Worm (Caenorhabditis elegans): ENCODE results near the gene F56D2.8.

F56D2.8 gene

DNA sequence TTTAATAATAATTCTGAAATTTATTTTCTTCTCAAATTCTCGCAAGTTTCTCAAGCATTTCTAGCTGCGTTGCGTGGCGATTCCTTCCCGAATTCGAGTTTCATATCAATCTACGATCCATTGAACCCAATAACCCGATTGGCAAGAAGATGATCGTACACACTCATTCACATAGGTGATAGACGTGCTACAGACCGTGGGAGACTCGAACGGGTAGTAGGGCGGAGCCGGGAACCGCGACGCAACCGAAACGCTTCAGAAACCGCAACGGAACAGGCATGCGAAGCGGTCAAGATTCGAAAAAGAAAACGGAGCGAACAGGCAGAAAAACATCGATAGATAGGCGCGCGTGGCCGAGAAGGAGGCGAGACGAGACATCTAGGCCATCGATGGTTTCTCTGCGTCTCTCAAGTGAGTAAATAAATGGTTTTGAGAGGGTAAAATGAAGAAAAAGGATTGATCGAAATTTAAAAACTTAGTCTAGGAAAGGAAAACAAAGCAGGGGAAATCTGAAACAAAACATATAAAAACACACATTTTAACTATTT is 20.8 kb upstream of the F56D2.8 start, which contains the start of gene madf-11:
Gene madf-11, minus strand, starts transcription at position 51 of the 548 bp plus-strand sequence.
- TF ChIP-seq him-1 (tag; optimal IDR thresholded peaks at IDR 0.05) (no peak), dao-5 (tag; optimal IDR thresholded peaks at IDR 0.05) (no peak), W03F9.2 (tag; optimal IDR thresholded peaks at IDR 0.05) (no peak)

DNA sequence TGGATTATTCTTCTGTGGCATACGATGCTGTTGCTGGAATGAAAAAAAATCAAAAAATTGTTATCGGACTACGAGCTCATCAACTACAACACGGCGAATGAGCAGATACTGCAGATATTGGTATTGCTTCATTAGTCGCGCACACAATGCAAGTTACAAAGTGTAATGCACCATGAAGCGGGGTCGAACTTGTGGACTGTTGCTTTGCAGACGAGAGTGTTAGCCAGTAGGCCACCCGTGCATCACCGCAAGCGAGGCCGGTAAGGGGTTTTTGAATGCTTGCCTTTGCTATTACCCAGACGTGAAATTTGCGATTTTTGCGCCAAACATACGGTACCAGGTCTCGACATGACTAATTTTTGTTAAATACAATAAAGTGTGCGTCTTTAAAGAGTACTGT is 19.3 kb upstream of the F56D2.8 start:
- TF ChIP-seq him-1 (tag; optimal IDR thresholded peaks at IDR 0.05), result no peak
- TF ChIP-seq dao-5 (tag; optimal IDR thresholded peaks at IDR 0.05), result peak; percentile 67
- TF ChIP-seq W03F9.2 (tag; optimal IDR thresholded peaks at IDR 0.05), result peak; percentile 25

DNA sequence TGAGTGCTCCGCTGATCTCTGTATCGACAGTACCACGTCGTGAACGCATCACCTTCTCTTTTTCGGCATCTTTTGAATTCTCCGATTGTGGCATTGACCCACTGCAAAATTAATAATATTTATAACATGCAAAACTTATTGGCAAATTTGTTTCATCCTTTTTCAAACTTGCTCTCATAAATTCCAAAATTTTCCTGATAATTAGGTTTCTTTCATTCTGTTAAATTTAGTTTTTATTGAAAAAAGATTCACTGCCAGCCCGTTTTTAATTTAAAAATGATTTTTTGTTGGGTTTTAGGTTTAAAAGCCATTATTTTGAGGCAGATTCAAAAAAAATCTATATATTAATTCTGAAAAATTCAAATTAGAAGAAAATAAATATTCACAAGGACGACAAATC is 17.3 kb upstream of the F56D2.8 start, which contains the start of gene wdr-37:
Gene wdr-37, minus strand, starts transcription at position 101 of the 400 bp plus-strand sequence.
- no peak for TF ChIP-seq dao-5 (tag; optimal IDR thresholded peaks at IDR 0.05)
- no peak for TF ChIP-seq him-1 (tag; optimal IDR thresholded peaks at IDR 0.05)
- no peak for TF ChIP-seq W03F9.2 (tag; optimal IDR thresholded peaks at IDR 0.05)

DNA sequence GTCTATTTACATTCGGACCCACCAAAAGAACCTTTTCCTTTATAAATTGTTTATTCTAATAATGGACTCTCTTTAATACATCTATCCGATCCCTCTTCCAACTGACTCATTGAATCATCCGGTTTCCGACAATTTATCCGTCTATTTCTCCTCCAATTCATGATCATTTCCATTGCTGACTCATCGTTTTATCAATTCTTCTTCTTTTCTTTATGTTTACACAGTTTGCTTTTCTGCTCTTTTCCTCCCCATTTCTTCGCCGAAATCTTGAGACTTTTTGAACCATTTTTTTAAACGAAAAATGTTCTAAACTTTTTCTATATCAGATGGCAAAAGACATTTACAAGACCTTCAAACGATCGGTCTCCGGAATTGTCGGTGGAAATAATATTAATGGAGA is 12.8 kb upstream of the F56D2.8 start, which contains the start of gene ced-6:
Gene ced-6, plus strand, starts transcription at position 327 of the 400 bp plus-strand sequence.
- TF ChIP-seq W03F9.2 (tag; optimal IDR thresholded peaks at IDR 0.05), result no peak
- TF ChIP-seq dao-5 (tag; optimal IDR thresholded peaks at IDR 0.05), result no peak

DNA sequence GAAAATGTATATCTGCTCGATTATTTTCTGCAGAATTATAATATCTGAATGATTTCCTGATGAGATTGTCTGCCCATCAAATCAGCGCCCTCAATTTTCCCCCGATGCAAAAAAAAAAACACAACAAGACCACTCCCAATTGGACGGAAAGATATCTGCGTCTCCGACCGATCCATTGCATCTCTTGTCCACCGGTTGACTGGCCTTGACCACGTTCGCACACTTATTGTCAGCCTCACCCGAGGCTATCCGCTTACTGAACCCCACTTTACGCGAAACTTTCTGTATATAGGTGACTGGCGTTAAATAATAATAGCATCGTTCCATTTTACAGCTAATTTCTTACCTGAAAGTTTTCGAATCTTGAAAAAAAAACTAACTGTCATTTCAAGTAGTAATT is 11.7 kb upstream of the F56D2.8 start:
- TF ChIP-seq W03F9.2 (tag; optimal IDR thresholded peaks at IDR 0.05) (no peak), him-1 (tag; optimal IDR thresholded peaks at IDR 0.05) (no peak), dao-5 (tag; optimal IDR thresholded peaks at IDR 0.05) (no peak)

DNA sequence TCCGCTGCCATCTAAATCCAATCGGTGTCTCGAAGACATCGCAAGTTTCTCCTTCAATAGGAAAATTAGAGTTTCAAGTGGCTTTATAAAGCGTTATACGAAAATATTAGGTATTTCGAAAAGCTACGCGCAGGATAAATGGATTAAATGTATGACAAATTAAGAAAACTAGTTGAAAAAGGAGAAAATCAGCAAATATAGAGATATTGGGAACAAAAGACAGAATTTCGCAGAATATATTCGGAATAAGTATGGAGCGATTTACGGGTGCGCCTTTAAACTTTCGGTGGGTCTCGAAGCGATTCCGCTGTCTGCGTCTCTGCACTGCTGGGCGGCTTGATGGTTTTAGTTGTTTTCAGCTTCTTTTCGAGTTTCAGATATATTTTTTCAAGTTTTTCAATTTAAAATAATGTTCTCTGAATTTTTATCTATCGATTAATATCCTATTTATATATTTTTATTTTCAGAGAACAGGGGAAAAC is 9.0 kb upstream of the F56D2.8 start, which contains the start of the genes ddx-15 and ucr-1:
Gene ddx-15, minus strand, starts transcription at position 51 of the 482 bp plus-strand sequence.
Gene ucr-1, plus strand, starts transcription at position 468 of the 482 bp plus-strand sequence.
- TF ChIP-seq dao-5 (tag; optimal IDR thresholded peaks at IDR 0.05) (no peak), him-1 (tag; optimal IDR thresholded peaks at IDR 0.05) (no peak), W03F9.2 (tag; optimal IDR thresholded peaks at IDR 0.05) (peak; percentile 66)

DNA sequence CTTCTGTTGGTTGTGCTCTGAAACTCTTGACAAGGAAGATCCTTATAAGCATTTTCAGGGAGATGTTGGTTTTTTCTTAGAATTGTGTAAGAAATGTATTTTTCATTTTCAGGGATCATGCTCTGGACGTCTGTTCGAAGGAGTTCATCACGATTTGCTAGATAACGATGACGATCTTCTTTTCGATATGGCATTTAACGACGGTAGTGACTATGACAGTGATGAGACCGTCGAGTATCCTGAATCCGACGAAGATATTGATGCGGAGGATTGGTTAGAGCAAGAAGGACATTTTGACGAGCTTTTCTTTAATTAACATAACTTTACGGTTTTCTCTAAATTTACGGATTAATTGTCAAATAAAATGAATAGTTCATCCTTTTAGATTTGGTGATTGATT is 6.1 kb upstream of the F56D2.8 start:
- no peak for TF ChIP-seq dao-5 (tag; optimal IDR thresholded peaks at IDR 0.05)
- TF ChIP-seq W03F9.2 (tag; optimal IDR thresholded peaks at IDR 0.05), result no peak
- no peak for TF ChIP-seq him-1 (tag; optimal IDR thresholded peaks at IDR 0.05)

DNA sequence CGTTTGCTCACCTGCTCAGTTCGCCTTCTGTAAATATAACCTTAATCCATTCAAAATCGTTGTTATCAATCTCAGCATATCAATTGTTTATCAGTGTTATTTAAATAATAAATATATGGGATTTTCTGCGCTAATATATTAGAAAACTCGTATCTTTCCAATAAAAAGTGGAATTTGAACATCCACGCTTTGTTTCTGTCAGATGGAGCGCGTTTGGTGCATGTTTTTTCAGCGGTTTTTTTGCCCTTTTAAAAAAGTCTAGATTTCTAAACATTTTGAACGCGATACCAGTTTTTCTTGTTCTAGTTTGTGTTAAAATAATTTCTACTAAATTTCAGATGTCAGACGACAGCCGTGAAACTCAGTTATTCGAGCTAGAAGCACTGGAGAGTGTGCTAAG is 4.3 kb upstream of the F56D2.8 start, which contains the start of gene F56D2.2:
Gene F56D2.2, plus strand, starts transcription at position 339 of the 400 bp plus-strand sequence.
- no peak for TF ChIP-seq dao-5 (tag; optimal IDR thresholded peaks at IDR 0.05)
- TF ChIP-seq W03F9.2 (tag; optimal IDR thresholded peaks at IDR 0.05), result no peak
- TF ChIP-seq him-1 (tag; optimal IDR thresholded peaks at IDR 0.05), result no peak

DNA sequence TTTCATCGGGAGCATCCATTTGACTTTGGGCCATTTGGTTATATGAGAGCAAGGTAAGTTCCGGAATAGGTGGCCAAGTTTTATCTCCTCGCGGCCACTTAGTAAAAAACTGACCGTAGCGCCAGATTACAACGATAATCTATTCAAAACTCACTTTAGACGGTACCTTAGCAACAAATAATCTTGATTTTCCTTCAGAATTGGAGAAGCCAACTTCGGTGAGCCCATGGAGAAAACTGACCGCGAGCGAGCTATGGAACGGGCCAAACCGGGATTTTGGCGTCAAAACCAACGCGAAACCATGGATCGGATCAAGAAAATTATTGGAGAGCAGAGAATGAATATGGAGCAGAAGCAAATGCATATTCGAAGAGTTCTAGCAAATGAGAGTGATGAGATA is 3.0 kb upstream of the F56D2.8 start:
- TF ChIP-seq dao-5 (tag; optimal IDR thresholded peaks at IDR 0.05) (no peak), him-1 (tag; optimal IDR thresholded peaks at IDR 0.05) (no peak), W03F9.2 (tag; optimal IDR thresholded peaks at IDR 0.05) (no peak)

DNA sequence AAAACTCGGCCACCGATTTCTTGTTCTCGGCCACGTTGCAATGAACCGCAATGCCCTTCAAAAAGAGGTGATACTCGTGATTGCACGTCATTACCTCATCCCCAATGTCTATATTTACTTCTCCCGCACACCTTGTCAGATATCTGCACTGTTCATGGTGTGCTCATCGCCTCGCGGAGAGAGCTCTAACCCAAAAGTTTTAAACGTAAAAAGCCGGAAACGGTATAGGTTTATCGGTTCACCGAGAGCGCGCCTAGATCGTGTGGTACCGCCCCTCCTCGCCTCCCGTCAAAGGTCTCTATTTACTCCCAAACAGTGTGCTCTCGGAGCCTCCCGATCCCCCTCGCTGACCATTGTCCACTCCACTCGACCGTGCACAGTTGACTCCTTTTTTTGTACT is 2.0 kb upstream of the F56D2.8 start, which contains the start of gene F56D2.3:
Gene F56D2.3, plus strand, starts transcription at position 301 of the 400 bp plus-strand sequence.
- TF ChIP-seq W03F9.2 (tag; optimal IDR thresholded peaks at IDR 0.05), result no peak
- no peak for TF ChIP-seq dao-5 (tag; optimal IDR thresholded peaks at IDR 0.05)
- TF ChIP-seq him-1 (tag; optimal IDR thresholded peaks at IDR 0.05), result no peak

DNA sequence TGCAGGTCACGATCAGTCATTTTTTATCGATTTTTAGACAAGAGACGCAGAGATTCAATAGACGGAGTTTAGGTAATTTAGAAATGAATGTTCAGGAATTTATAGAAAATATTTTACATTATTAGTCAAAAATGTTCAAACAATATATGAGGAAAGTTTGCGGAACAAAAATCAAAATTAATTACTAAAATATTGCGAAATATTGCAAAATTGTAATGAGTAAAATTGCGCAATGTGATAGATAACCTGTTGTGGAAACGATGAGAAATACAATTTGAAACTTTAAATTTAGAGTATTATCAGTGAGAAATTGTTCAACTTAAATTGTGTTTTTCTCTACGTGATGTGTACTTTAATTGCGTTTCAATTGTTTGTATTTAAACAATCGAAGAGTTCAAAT is 1.6 kb downstream of the F56D2.8 start, which contains the start of gene F56D2.5:
Gene F56D2.5, minus strand, starts transcription at position 371 of the 400 bp plus-strand sequence.
- TF ChIP-seq him-1 (tag; optimal IDR thresholded peaks at IDR 0.05) (no peak), W03F9.2 (tag; optimal IDR thresholded peaks at IDR 0.05) (no peak), dao-5 (tag; optimal IDR thresholded peaks at IDR 0.05) (no peak)

DNA sequence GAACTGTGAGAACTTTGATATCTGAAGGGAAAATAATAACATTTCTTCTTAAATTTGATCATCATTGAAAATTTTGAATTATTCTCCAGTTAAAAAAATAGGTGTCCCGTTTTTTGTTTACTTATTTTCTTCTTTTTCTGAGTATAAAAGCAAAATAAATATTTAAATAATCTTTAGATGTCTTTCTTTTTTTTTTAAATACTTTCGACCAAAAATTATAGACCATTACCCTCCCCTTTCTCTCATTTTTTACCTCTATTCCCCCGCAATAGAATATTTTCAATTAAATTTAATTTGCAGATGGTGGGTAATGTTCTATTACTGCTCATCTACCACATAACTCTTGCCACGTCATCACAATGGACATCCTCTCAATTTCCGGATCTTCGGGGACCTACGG is 9.0 kb downstream of the F56D2.8 start, which contains the start of gene molo-1:
Gene molo-1, plus strand, starts transcription at position 301 of the 400 bp plus-strand sequence.
- TF ChIP-seq him-1 (tag; optimal IDR thresholded peaks at IDR 0.05) (no peak), dao-5 (tag; optimal IDR thresholded peaks at IDR 0.05) (no peak), W03F9.2 (tag; optimal IDR thresholded peaks at IDR 0.05) (no peak)

DNA sequence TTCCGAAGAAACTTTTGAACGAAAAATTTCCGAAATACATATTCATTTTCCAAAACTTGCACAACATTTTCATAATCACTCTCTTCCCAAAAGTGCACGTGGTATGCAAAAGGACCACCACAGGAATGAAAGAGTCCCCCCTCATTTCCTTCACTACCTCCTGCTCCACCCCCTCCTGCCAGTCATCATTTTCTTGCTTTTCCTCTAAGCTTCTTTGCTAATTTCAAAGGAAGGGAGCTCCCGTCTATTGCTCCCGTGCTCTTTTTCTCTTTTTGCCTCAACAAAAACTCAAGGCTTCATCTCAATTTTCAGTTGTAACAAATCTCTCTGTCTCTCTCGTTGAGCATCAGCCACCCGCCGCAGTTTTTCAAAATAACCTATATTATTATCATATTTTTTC is 9.9 kb downstream of the F56D2.8 start:
- no peak for TF ChIP-seq him-1 (tag; optimal IDR thresholded peaks at IDR 0.05)
- no peak for TF ChIP-seq dao-5 (tag; optimal IDR thresholded peaks at IDR 0.05)
- no peak for TF ChIP-seq W03F9.2 (tag; optimal IDR thresholded peaks at IDR 0.05)

DNA sequence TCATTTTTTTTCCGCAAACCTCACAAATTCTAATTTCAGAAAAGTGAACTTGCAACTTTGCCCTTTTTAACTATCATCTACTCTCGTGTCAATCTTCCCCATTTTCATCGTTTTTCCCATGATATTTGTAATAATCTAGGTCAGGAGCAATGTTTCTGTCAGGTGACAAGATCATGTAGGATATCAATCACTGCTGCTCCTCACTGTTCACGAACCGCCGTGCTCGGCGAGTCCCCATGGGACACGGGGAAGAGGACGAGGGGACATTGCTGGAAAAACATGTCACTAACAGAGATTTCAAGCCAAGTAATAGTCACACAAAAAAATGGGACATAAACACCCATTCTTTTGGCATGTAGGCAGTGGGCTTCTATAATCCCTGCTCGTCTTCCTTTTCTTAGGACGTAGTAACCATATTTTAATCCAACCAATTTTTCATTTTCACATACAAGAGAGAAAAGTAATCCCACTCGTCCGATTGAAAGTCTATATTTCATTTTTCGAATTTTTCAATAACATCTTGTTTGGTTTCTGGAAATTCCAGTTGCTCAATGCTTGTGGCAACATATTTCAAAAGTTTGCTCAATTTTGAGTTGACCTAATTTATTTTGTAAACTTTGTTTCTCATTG is 11.7 kb downstream of the F56D2.8 start:
- no peak for TF ChIP-seq W03F9.2 (tag; optimal IDR thresholded peaks at IDR 0.05)
- TF ChIP-seq him-1 (tag; optimal IDR thresholded peaks at IDR 0.05), result no peak
- TF ChIP-seq dao-5 (tag; optimal IDR thresholded peaks at IDR 0.05), result no peak
